Worm (Caenorhabditis elegans): Measurements from ENCODE around the gene K10D11.3.

DNA sequence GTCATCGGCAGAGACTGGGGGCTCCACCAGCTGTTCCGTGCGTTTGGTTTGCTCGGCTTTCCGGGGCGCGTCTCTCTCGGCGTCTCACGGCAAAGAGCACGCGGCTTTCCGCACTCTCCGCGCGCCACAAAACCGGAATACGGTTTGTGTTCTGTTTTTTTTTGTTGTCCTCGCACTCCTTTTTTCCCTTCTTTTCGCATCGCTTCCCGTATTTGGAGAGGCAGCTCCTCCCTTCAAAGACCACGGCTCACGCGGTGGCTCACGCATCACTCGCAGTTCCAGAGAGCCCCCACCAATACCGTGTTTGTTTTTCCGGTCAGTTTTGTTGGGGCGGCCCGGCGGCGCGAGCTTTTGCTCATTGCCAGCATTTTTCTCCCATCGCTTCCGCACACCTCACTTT lies 37.0 kb upstream of the K10D11.3 start:
- TF ChIP-seq nhr-11 (tag; optimal IDR thresholded peaks at IDR 0.05) (no peak), dmd-4 (tag; optimal IDR thresholded peaks at IDR 0.05; ENCODE audit: borderline replicate concordance) (no peak), fkh-10 (GFP tag; optimal IDR thresholded peaks at IDR 0.05) (no peak), hlh-30 (tag; optimal IDR thresholded peaks at IDR 0.05; ENCODE audit: insufficient read depth) (no peak), unc-55 (GFP tag; optimal IDR thresholded peaks at IDR 0.05) (no peak), dve-1 (tag; optimal IDR thresholded peaks at IDR 0.05) (no peak), ceh-30 (tag; optimal IDR thresholded peaks at IDR 0.05) (no peak)
